Worm (Caenorhabditis elegans): ENCODE results near the gene his-70.

his-70 gene

DNA sequence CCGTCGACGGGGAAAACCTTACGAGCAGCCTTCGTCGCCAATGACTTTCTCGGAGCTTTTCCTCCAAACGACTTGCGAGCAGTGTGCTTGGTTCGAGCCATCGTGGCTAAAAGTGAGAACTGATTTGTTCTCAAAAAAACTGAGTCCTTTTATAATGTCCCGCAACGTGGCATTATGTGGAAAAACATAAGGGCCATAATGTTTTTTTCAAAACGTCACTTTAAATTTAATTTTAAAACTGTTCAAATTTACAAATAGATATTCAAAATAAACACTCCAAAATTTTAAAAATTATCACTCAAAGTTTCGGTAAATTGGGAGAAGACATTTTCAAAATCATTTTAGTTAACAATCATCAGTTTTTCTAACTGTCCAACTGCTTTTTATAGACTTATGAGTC is at the start of gene his-70:
Gene his-70 (minus strand): TSS at position 101 of the 400 bp plus-strand sequence.
- TF ChIP-seq mec-3 (tag; optimal IDR thresholded peaks at IDR 0.05; ENCODE audit: borderline replicate concordance) (no peak), dmd-4 (tag; optimal IDR thresholded peaks at IDR 0.05; ENCODE audit: borderline replicate concordance) (no peak), hlh-6 (tag; optimal IDR thresholded peaks at IDR 0.05) (no peak), tbx-2 (tag; optimal IDR thresholded peaks at IDR 0.05) (no peak), gmeb-2 (tag; optimal IDR thresholded peaks at IDR 0.05) (no peak), hlh-30 (tag; optimal IDR thresholded peaks at IDR 0.05; ENCODE audit: insufficient read depth) (no peak), T23F11.4 (GFP tag; optimal IDR thresholded peaks at IDR 0.05) (no peak), pag-3 (tag; optimal IDR thresholded peaks at IDR 0.05; ENCODE audit: borderline replicate concordance) (no peak), pros-1 (tag; optimal IDR thresholded peaks at IDR 0.05) (no peak)

DNA sequence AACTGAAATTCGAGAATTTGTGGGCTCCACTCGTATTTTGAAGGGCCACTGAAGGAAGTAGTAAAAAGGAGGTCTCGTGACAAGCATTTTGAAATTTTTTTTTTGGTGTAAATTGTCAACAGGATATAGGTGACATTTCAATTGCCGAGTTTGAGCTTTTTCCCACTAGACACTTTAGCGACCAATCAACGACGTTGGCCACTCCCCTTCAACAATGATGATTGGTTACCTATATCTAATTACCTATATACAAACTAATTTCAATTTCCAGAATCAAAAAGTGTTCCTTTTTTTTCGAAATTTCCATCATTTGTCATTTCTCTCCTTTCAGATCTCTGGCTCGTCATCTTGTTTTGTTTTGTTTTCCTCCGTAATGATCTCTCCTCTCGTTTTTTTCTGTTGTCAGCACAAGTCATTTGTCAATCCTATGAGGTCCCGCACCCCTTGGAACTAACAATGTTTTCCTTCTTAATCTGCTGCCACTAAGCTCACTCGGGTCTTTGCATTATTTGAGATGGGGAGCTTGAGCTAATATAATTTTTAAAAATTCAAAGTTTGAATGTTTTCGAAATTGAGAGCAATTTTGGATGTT is 48.1 kb upstream of the his-70 start:
- TF ChIP-seq pha-2 (tag; optimal IDR thresholded peaks at IDR 0.05): no peak
- no peak for TF ChIP-seq K02D7.2 (tag; optimal IDR thresholded peaks at IDR 0.05)
- peak; percentile 57 for TF ChIP-seq nfya-1 (tag; optimal IDR thresholded peaks at IDR 0.05)
- TF ChIP-seq ceh-45 (GFP tag; IDR thresholded peaks at IDR 0.05): no peak

DNA sequence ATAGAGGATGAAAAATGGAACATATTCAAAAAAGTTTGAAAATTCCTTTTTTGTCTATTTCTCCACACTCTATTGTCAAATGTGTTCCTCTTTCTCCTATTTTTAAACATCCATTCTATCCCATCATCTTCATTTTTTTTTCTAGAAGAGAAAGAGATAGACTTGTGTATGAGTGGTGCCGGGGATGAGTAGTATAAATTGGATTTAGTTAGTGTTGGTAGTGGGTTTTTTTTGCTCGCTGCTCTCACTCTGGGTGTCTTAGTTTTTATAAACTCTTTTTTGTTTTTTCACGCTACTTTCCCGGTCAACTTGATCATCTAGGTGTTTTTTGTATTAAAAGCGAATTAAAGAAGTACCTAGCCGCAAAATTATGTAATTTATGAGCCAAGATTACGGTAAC is 47.3 kb upstream of the his-70 start:
- TF ChIP-seq fax-1 (tag; optimal IDR thresholded peaks at IDR 0.05) (no peak), hlh-30 (tag; optimal IDR thresholded peaks at IDR 0.05; ENCODE audit: insufficient read depth) (no peak), K02D7.2 (tag; optimal IDR thresholded peaks at IDR 0.05) (no peak), ceh-30 (tag; optimal IDR thresholded peaks at IDR 0.05) (no peak), unc-42 (tag; optimal IDR thresholded peaks at IDR 0.05) (peak; percentile 27)

DNA sequence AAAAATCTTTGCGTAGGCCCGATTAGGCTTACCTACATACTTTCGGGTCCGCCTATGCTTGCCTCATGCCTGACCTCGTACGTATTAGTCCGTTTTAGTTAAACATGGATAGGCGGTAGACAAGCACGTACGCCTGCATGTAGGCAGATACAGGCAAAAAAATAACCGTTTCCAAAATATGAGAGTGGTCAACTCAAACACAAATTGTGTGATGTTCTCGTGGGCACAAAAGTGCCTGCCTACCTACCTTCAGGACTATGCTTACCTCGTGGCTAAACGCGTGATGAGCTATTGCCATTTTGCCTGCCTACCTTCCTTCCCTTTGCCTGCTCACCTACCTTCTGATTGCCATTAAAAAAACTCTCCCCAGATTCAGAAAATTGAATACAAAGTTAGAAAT is 46.7 kb upstream of the his-70 start:
- TF ChIP-seq ztf-16 (tag; optimal IDR thresholded peaks at IDR 0.05): no peak
- TF ChIP-seq C08G9.2 (tag; optimal IDR thresholded peaks at IDR 0.05): no peak
- no peak for TF ChIP-seq pha-4 (tag; optimal IDR thresholded peaks at IDR 0.05)
- no peak for TF ChIP-seq hlh-30 (tag; optimal IDR thresholded peaks at IDR 0.05; ENCODE audit: insufficient read depth)
- no peak for TF ChIP-seq ceh-24 (tag; optimal IDR thresholded peaks at IDR 0.05)
- no peak for TF ChIP-seq ceh-31 (tag; optimal IDR thresholded peaks at IDR 0.05)
- TF ChIP-seq ceh-34 (tag; optimal IDR thresholded peaks at IDR 0.05): no peak
- no peak for TF ChIP-seq ceh-48 (tag; optimal IDR thresholded peaks at IDR 0.05)
- TF ChIP-seq pax-1 (tag; optimal IDR thresholded peaks at IDR 0.05): no peak
- TF ChIP-seq ref-2 (tag; optimal IDR thresholded peaks at IDR 0.05): no peak
- no peak for TF ChIP-seq npax-4 (tag; optimal IDR thresholded peaks at IDR 0.05)
- TF ChIP-seq unc-55 (GFP tag; optimal IDR thresholded peaks at IDR 0.05): no peak
- TF ChIP-seq fkh-6 (tag; optimal IDR thresholded peaks at IDR 0.05): no peak
- no peak for TF ChIP-seq ceh-6 (GFP tag; optimal IDR thresholded peaks at IDR 0.05)
- TF ChIP-seq ceh-45 (GFP tag; IDR thresholded peaks at IDR 0.05): no peak
- TF ChIP-seq ahr-1 (tag; optimal IDR thresholded peaks at IDR 0.05): no peak
- no peak for TF ChIP-seq pqm-1 (tag; optimal IDR thresholded peaks at IDR 0.05)
- no peak for TF ChIP-seq fax-1 (tag; optimal IDR thresholded peaks at IDR 0.05)
- no peak for TF ChIP-seq syd-9 (tag; optimal IDR thresholded peaks at IDR 0.05)

DNA sequence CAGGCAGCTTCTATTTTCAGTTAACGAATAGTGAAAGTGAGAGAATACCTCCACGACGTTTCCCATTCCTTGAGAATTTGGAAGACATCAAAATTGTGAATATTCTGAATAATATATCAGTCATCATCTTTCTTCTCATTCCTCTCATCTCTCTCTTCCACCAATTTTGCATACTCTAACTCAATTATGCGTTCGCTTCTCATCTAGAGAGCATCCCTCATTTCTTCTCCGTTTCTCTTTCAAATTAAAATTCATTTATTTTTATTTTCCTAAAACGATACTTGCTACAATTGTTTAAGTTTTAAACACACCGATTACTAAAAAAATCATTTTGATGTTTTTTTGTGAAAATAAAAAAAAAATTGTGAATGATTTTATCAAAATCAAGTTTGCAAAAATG is 43.3 kb upstream of the his-70 start:
- no peak for TF ChIP-seq K09A11.1 (tag; optimal IDR thresholded peaks at IDR 0.05; ENCODE audit: insufficient read depth)
- peak; percentile 77 for TF ChIP-seq unc-42 (tag; optimal IDR thresholded peaks at IDR 0.05)

DNA sequence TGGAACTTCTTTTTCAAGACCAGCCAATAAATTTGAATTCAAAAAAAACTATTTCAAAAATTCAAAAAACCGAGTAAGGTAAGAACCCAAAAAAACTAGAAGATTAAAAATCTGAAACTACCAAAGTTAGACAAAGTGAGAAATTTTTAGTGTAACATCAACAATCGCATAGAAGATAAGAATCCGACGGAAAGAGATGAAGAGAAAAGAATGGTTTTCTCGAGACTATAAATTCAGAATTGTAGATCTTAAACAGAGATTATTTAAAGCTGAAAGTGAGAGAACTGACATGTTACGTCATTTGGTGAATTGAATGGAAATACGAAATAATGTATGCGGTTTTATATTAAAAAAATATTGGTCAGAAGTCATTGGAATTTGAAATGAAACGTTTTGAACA is 42.1 kb upstream of the his-70 start:
- TF ChIP-seq C08G9.2 (tag; optimal IDR thresholded peaks at IDR 0.05): no peak
- TF ChIP-seq dve-1 (tag; optimal IDR thresholded peaks at IDR 0.05): no peak
- TF ChIP-seq hlh-6 (tag; optimal IDR thresholded peaks at IDR 0.05): no peak
- no peak for TF ChIP-seq eyg-1 (tag; optimal IDR thresholded peaks at IDR 0.05)
- no peak for TF ChIP-seq nhr-11 (tag; optimal IDR thresholded peaks at IDR 0.05)
- TF ChIP-seq K09A11.1 (tag; optimal IDR thresholded peaks at IDR 0.05; ENCODE audit: insufficient read depth): no peak
- no peak for TF ChIP-seq K02D7.2 (tag; optimal IDR thresholded peaks at IDR 0.05)
- TF ChIP-seq pqm-1 (tag; optimal IDR thresholded peaks at IDR 0.05): no peak
- no peak for TF ChIP-seq ceh-24 (tag; optimal IDR thresholded peaks at IDR 0.05)
- TF ChIP-seq ref-2 (tag; optimal IDR thresholded peaks at IDR 0.05): no peak
- TF ChIP-seq lin-11 (tag; optimal IDR thresholded peaks at IDR 0.05): no peak
- no peak for TF ChIP-seq syd-9 (tag; optimal IDR thresholded peaks at IDR 0.05)
- TF ChIP-seq pha-2 (tag; optimal IDR thresholded peaks at IDR 0.05): no peak
- no peak for TF ChIP-seq fkh-10 (GFP tag; optimal IDR thresholded peaks at IDR 0.05)
- TF ChIP-seq madf-2 (tag; optimal IDR thresholded peaks at IDR 0.05): no peak
